Worm (Caenorhabditis elegans): ENCODE data around the gene srh-130.

srh-130 gene

ce11 chrV:5161792-5162191 lies 10.8 kb downstream of the srh-130 start, which contains the start of gene abu-6:
Gene abu-6 (minus strand): TSS chrV:5161892.
- TF ChIP-seq che-1 (tag; optimal IDR thresholded peaks at IDR 0.05) (no peak), pat-9 (tag; optimal IDR thresholded peaks at IDR 0.05) (no peak), hlh-15 (tag; optimal IDR thresholded peaks at IDR 0.05) (no peak), nfya-1 (tag; optimal IDR thresholded peaks at IDR 0.05) (no peak), hlh-13 (GFP tag; optimal IDR thresholded peaks at IDR 0.05) (no peak), fkh-6 (tag; optimal IDR thresholded peaks at IDR 0.05) (no peak)

ce11 chrV:5164682-5165081 lies 13.7 kb downstream of the srh-130 start, which contains the start of gene abu-7:
Gene abu-7 (minus strand): TSS chrV:5164782.
- TF ChIP-seq pax-1 (tag; optimal IDR thresholded peaks at IDR 0.05) (no peak), eyg-1 (tag; optimal IDR thresholded peaks at IDR 0.05) (no peak), odd-2 (tag; optimal IDR thresholded peaks at IDR 0.05) (no peak), madf-2 (tag; optimal IDR thresholded peaks at IDR 0.05) (no peak), nhr-11 (tag; optimal IDR thresholded peaks at IDR 0.05) (no peak)

ce11 chrV:5165426-5165825 lies 14.4 kb downstream of the srh-130 start, which contains the start of gene srw-140:
Gene srw-140 (plus strand): TSS chrV:5165726.
- TF ChIP-seq T23F11.4 (GFP tag; optimal IDR thresholded peaks at IDR 0.05) (no peak), nfya-1 (tag; optimal IDR thresholded peaks at IDR 0.05) (no peak)

ce11 chrV:5169586-5169985 lies 18.6 kb downstream of the srh-130 start, which contains the start of gene srt-64:
Gene srt-64 (minus strand): TSS chrV:5169686.
- TF ChIP-seq unc-86 (tag; optimal IDR thresholded peaks at IDR 0.05) (no peak), eyg-1 (tag; optimal IDR thresholded peaks at IDR 0.05) (no peak), elt-4 (tag; optimal IDR thresholded peaks at IDR 0.05) (no peak), dmd-4 (tag; optimal IDR thresholded peaks at IDR 0.05; ENCODE audit: borderline replicate concordance) (no peak), ceh-34 (tag; optimal IDR thresholded peaks at IDR 0.05) (no peak), zip-5 (tag; optimal IDR thresholded peaks at IDR 0.05) (no peak), pax-1 (tag; optimal IDR thresholded peaks at IDR 0.05) (no peak), lim-6 (tag; optimal IDR thresholded peaks at IDR 0.05) (no peak), lin-11 (tag; optimal IDR thresholded peaks at IDR 0.05) (no peak), ref-2 (tag; optimal IDR thresholded peaks at IDR 0.05) (no peak)

- TF ChIP-seq ets-4 (tag; optimal IDR thresholded peaks at IDR 0.05), result no peak
- no peak for TF ChIP-seq pha-4 (tag; optimal IDR thresholded peaks at IDR 0.05)
- TF ChIP-seq hlh-6 (tag; optimal IDR thresholded peaks at IDR 0.05), result no peak
- no peak for TF ChIP-seq C38D4.7 (GFP tag; optimal IDR thresholded peaks at IDR 0.05)
- no peak for TF ChIP-seq ama-1 (optimal IDR thresholded peaks at IDR 0.05)
- no peak for TF ChIP-seq T23F11.4 (GFP tag; optimal IDR thresholded peaks at IDR 0.05)
- no peak for TF ChIP-seq ceh-19 (GFP tag; optimal IDR thresholded peaks at IDR 0.05)
- TF ChIP-seq ceh-31 (tag; optimal IDR thresholded peaks at IDR 0.05), result no peak
- no peak for TF ChIP-seq dve-1 (tag; optimal IDR thresholded peaks at IDR 0.05)
- no peak for TF ChIP-seq ref-2 (tag; optimal IDR thresholded peaks at IDR 0.05)
- no peak for TF ChIP-seq elt-2 (tag; optimal IDR thresholded peaks at IDR 0.05)
- no peak for TF ChIP-seq ceh-6 (GFP tag; optimal IDR thresholded peaks at IDR 0.05)
- TF ChIP-seq K09A11.1 (tag; optimal IDR thresholded peaks at IDR 0.05; ENCODE audit: insufficient read depth), result no peak
- no peak for TF ChIP-seq nhr-11 (tag; optimal IDR thresholded peaks at IDR 0.05)
- no peak for TF ChIP-seq elt-4 (tag; optimal IDR thresholded peaks at IDR 0.05)
- no peak for TF ChIP-seq fkh-10 (GFP tag; optimal IDR thresholded peaks at IDR 0.05)
- TF ChIP-seq ceh-2 (tag; optimal IDR thresholded peaks at IDR 0.05), result no peak
- no peak for TF ChIP-seq unc-86 (tag; optimal IDR thresholded peaks at IDR 0.05)
Observed at ce11 chrV:5172833-5173232, 21.9 kb downstream of the srh-130 start, which contains the start of gene srt-65. Gene srt-65 (minus strand): TSS chrV:5172933.

- TF ChIP-seq syd-9 (tag; optimal IDR thresholded peaks at IDR 0.05) (no peak), ceh-24 (tag; optimal IDR thresholded peaks at IDR 0.05) (no peak), K02D7.2 (tag; optimal IDR thresholded peaks at IDR 0.05) (no peak), lim-6 (tag; optimal IDR thresholded peaks at IDR 0.05) (no peak), nfya-1 (tag; optimal IDR thresholded peaks at IDR 0.05) (no peak), Y22D7AL.16 (tag; optimal IDR thresholded peaks at IDR 0.05) (no peak), ceh-18 (tag; optimal IDR thresholded peaks at IDR 0.05) (no peak), hlh-13 (GFP tag; optimal IDR thresholded peaks at IDR 0.05) (no peak), hlh-8 (tag; optimal IDR thresholded peaks at IDR 0.05) (no peak), nhr-232 (tag; optimal IDR thresholded peaks at IDR 0.05) (no peak), ceh-30 (tag; optimal IDR thresholded peaks at IDR 0.05) (no peak), ahr-1 (tag; optimal IDR thresholded peaks at IDR 0.05) (no peak), fax-1 (tag; optimal IDR thresholded peaks at IDR 0.05) (no peak), C08G9.2 (tag; optimal IDR thresholded peaks at IDR 0.05) (no peak), F13H6.1 (tag; optimal IDR thresholded peaks at IDR 0.05) (no peak), T23F11.4 (GFP tag; optimal IDR thresholded peaks at IDR 0.05) (no peak)
Observed at ce11 chrV:5177209-5177608, 26.2 kb downstream of the srh-130 start, which contains the start of gene ugt-51. Gene ugt-51 (minus strand): TSS chrV:5177309.

Measured in whole organism, late embryonic.